Fruit fly (Drosophila melanogaster): ENCODE results near the gene santa-maria.

santa-maria gene

DNA sequence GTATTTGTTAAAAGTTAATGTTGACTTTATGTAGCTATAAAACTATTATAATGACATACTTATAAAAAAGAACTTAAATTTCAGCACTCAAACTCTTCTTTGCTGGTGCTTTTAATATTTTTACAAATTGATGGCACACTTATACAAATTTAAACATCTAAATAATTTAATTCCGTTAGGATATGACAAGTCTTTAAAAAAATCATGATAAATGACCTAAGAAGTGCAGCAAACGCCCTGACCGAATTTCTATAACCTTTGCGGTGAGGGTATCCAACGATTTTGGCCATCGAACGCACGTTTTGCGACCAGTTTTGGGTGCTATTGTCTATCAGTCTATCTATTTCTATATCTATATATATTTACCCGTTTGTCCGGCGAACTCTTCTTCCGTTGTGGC, 8.1 kb downstream of the santa-maria start (continued):
- TF ChIP-seq CG1024 (GFP tag; IDR thresholded peaks at IDR 0.05), result no peak
- TF ChIP-seq stwl (tag; optimal IDR thresholded peaks at IDR 0.05), result no peak
- TF ChIP-seq CG1832 (GFP tag; optimal IDR thresholded peaks at IDR 0.05), result no peak
- no peak for TF ChIP-seq Hey (tag; optimal IDR thresholded peaks at IDR 0.05)
- TF ChIP-seq Jarid2 (GFP tag; optimal IDR thresholded peaks at IDR 0.05), result no peak
- no peak for TF ChIP-seq CG10543 (GFP tag; optimal IDR thresholded peaks at IDR 0.05)
- no peak for TF ChIP-seq stc (GFP tag; IDR thresholded peaks at IDR 0.05)
- 0 out of 2 replicates have a peak, but pooled peaks have one; percentile 12 for TF ChIP-seq Poxn (GFP tag; IDR thresholded peaks at IDR 0.05)
- peak; percentile 4 for TF ChIP-seq ind (GFP tag; optimal IDR thresholded peaks at IDR 0.05)
- no peak for TF ChIP-seq CG6791 (GFP tag; IDR thresholded peaks at IDR 0.05; ENCODE audit: partially characterized antibody)
- TF ChIP-seq CG6854 (GFP tag; optimal IDR thresholded peaks at IDR 0.05), result no peak
- TF ChIP-seq Bteb2 (GFP tag; optimal IDR thresholded peaks at IDR 0.05), result no peak
- TF ChIP-seq CG10431 (GFP tag; optimal IDR thresholded peaks at IDR 0.05), result no peak
- no peak for TF ChIP-seq CrebB (tag; optimal IDR thresholded peaks at IDR 0.05)
- TF ChIP-seq Hr3 (GFP tag; optimal IDR thresholded peaks at IDR 0.05), result no peak
- TF ChIP-seq dm (GFP tag; optimal IDR thresholded peaks at IDR 0.05), result no peak
- no peak for TF ChIP-seq chif (GFP tag; optimal IDR thresholded peaks at IDR 0.05)
- no peak for TF ChIP-seq CG17829 (tag; optimal IDR thresholded peaks at IDR 0.05)
- TF ChIP-seq Mad (GFP tag; optimal IDR thresholded peaks at IDR 0.05), result no peak
- TF ChIP-seq CG4854 (GFP tag; optimal IDR thresholded peaks at IDR 0.05), result no peak
- no peak for TF ChIP-seq Hsf (GFP tag; optimal IDR thresholded peaks at IDR 0.05)
- no peak for TF ChIP-seq BEAF-32 (GFP tag; optimal IDR thresholded peaks at IDR 0.05)
- TF ChIP-seq sc (optimal IDR thresholded peaks at IDR 0.05), result no peak
- no peak for TF ChIP-seq sc (GFP tag; optimal IDR thresholded peaks at IDR 0.05)
- no peak for TF ChIP-seq CG10462 (GFP tag; optimal IDR thresholded peaks at IDR 0.05)
- TF ChIP-seq sisA (GFP tag; IDR thresholded peaks at IDR 0.05), result no peak
- TF ChIP-seq CG10565 (GFP tag; optimal IDR thresholded peaks at IDR 0.05), result no peak
- TF ChIP-seq CG10959 (GFP tag; IDR thresholded peaks at IDR 0.05), result no peak
- TF ChIP-seq Sry-β (GFP tag; optimal IDR thresholded peaks at IDR 0.05), result no peak
- peak; percentile 82 for TF ChIP-seq Med (GFP tag)
- no peak for TF ChIP-seq CG17361 (GFP tag; IDR thresholded peaks at IDR 0.05)
- no peak for TF ChIP-seq CG1603 (tag; optimal IDR thresholded peaks at IDR 0.05)
- TF ChIP-seq al (GFP tag; IDR thresholded peaks at IDR 0.05), result peak; percentile 69
- no peak for TF ChIP-seq schlank (tag; optimal IDR thresholded peaks at IDR 0.05)
- TF ChIP-seq CG16779 (GFP tag; IDR thresholded peaks at IDR 0.05), result 0 out of 2 replicates have a peak, but pooled peaks have one; percentile 7
- no peak for TF ChIP-seq CG8359 (GFP tag; optimal IDR thresholded peaks at IDR 0.05; ENCODE audit: borderline replicate concordance)
- TF ChIP-seq cas (GFP tag; IDR thresholded peaks at IDR 0.05), result no peak
- TF ChIP-seq E2f2 (GFP tag; IDR thresholded peaks at IDR 0.05), result no peak
- TF ChIP-seq CG34224 (GFP tag; IDR thresholded peaks at IDR 0.05; ENCODE audit: partially characterized antibody), result no peak
- peak; percentile 39 for TF ChIP-seq CG7556 (GFP tag; optimal IDR thresholded peaks at IDR 0.05)
- no peak for TF ChIP-seq pros (GFP tag; optimal IDR thresholded peaks at IDR 0.05)
- TF ChIP-seq eve (GFP tag; optimal IDR thresholded peaks at IDR 0.05), result no peak
- TF ChIP-seq CG2129 (GFP tag; IDR thresholded peaks at IDR 0.05; ENCODE audit: partially characterized antibody), result no peak
- peak; percentile 25 for TF ChIP-seq CG12659 (GFP tag; optimal IDR thresholded peaks at IDR 0.05)
- TF ChIP-seq CG8089 (GFP tag; optimal IDR thresholded peaks at IDR 0.05), result no peak
- no peak; the same call in 1 of the 3 replicates for TF ChIP-seq row (GFP tag; IDR thresholded peaks at IDR 0.05)
- no peak for TF ChIP-seq nom (GFP tag; optimal IDR thresholded peaks at IDR 0.05)
- no peak for TF ChIP-seq CG12236 (GFP tag; optimal IDR thresholded peaks at IDR 0.05)
- no peak for TF ChIP-seq ftz-f1 (GFP tag; optimal IDR thresholded peaks at IDR 0.05)
- TF ChIP-seq pum (GFP tag; optimal IDR thresholded peaks at IDR 0.05), result no peak
- TF ChIP-seq D (optimal IDR thresholded peaks at IDR 0.05), result no peak
- TF ChIP-seq D (GFP tag; optimal IDR thresholded peaks at IDR 0.05), result no peak
